Fruit fly (Drosophila melanogaster): ENCODE results near the gene D2hgdh.

D2hgdh gene

dm6 chrX:2140487-2140886 lies 802 bp upstream of the D2hgdh start:
- no peak for TF ChIP-seq CG12219 (GFP tag; optimal IDR thresholded peaks at IDR 0.05)
- TF ChIP-seq CG6175 (GFP tag; IDR thresholded peaks at IDR 0.05) = no peak
- TF ChIP-seq CG11247 (GFP tag; IDR thresholded peaks at IDR 0.05) = no peak
- TF ChIP-seq HLH3B (GFP tag; IDR thresholded peaks at IDR 0.05) = no peak
- TF ChIP-seq CG8290 (GFP tag; optimal IDR thresholded peaks at IDR 0.05) = no peak
- TF ChIP-seq CG8290 (tag; optimal IDR thresholded peaks at IDR 0.05) = peak in 1 of 2 experiments; percentile 15
- no peak for TF ChIP-seq CG2889 (GFP tag; IDR thresholded peaks at IDR 0.05)
- no peak for TF ChIP-seq CG1603 (tag; optimal IDR thresholded peaks at IDR 0.05)
- TF ChIP-seq ERR (GFP tag; optimal IDR thresholded peaks at IDR 0.05) = no peak
- TF ChIP-seq lab (GFP tag; optimal IDR thresholded peaks at IDR 0.05) = no peak
- TF ChIP-seq crol (GFP tag; IDR thresholded peaks at IDR 0.05) = peak; percentile 8; the same call in 1 of the 2 replicates
- TF ChIP-seq repo (GFP tag; optimal IDR thresholded peaks at IDR 0.05) = no peak
- TF ChIP-seq CG10462 (GFP tag; optimal IDR thresholded peaks at IDR 0.05) = no peak
- no peak for TF ChIP-seq Drgx (GFP tag; IDR thresholded peaks at IDR 0.05)
- TF ChIP-seq CG8089 (GFP tag; optimal IDR thresholded peaks at IDR 0.05) = no peak
- TF ChIP-seq NfI (GFP tag; optimal IDR thresholded peaks at IDR 0.05) = peak; percentile 30
- TF ChIP-seq Deaf1 (tag; optimal IDR thresholded peaks at IDR 0.05) = peak; percentile 19
- TF ChIP-seq CG10431 (GFP tag; optimal IDR thresholded peaks at IDR 0.05) = no peak
- peak; percentile 8 for TF ChIP-seq CG33557 (GFP tag; optimal IDR thresholded peaks at IDR 0.05)
- no peak for TF ChIP-seq CG8944 (GFP tag; optimal IDR thresholded peaks at IDR 0.05)
- no peak for TF ChIP-seq vfl (GFP tag; optimal IDR thresholded peaks at IDR 0.05)
- TF ChIP-seq CG18476 (GFP tag; optimal IDR thresholded peaks at IDR 0.05) = no peak
- no peak for TF ChIP-seq CG11504 (tag; optimal IDR thresholded peaks at IDR 0.05)
- TF ChIP-seq CG12659 (GFP tag; optimal IDR thresholded peaks at IDR 0.05) = no peak
- TF ChIP-seq Sin3A (optimal IDR thresholded peaks at IDR 0.05) = no peak
- no peak for TF ChIP-seq CG34224 (GFP tag; IDR thresholded peaks at IDR 0.05; ENCODE audit: partially characterized antibody)
- TF ChIP-seq Hmr (GFP tag; optimal IDR thresholded peaks at IDR 0.05) = no peak
- TF ChIP-seq dimm (GFP tag; IDR thresholded peaks at IDR 0.05) = no peak
- TF ChIP-seq CG11560 (tag; IDR thresholded peaks at IDR 0.05) = no peak
- peak; percentile 54 for TF ChIP-seq Jarid2 (GFP tag; optimal IDR thresholded peaks at IDR 0.05)
- no peak for TF ChIP-seq CG3995 (GFP tag; optimal IDR thresholded peaks at IDR 0.05)
- TF ChIP-seq CG6689 (GFP tag; IDR thresholded peaks at IDR 0.05) = no peak
- no peak for TF ChIP-seq CG9727 (GFP tag; optimal IDR thresholded peaks at IDR 0.05)
- TF ChIP-seq CG2129 (GFP tag; IDR thresholded peaks at IDR 0.05; ENCODE audit: partially characterized antibody) = no peak
- TF ChIP-seq unc-4 (GFP tag; IDR thresholded peaks at IDR 0.05; ENCODE audit: partially characterized antibody) = no peak
- TF ChIP-seq CG12236 (GFP tag; optimal IDR thresholded peaks at IDR 0.05) = no peak
- no peak for TF ChIP-seq CG17612 (GFP tag; IDR thresholded peaks at IDR 0.05)
- no peak for TF ChIP-seq CG13624 (GFP tag; optimal IDR thresholded peaks at IDR 0.05)
- no peak for TF ChIP-seq Spps (tag; optimal IDR thresholded peaks at IDR 0.05)
- no peak for TF ChIP-seq fru (optimal IDR thresholded peaks at IDR 0.05)
- TF ChIP-seq CG9609 (GFP tag; optimal IDR thresholded peaks at IDR 0.05) = no peak
- TF ChIP-seq mirr (GFP tag; optimal IDR thresholded peaks at IDR 0.05) = peak; percentile 46
- no peak for TF ChIP-seq pan (optimal IDR thresholded peaks at IDR 0.05)
- no peak for TF ChIP-seq pan (GFP tag; optimal IDR thresholded peaks at IDR 0.05 in 1 of 2, IDR thresholded peaks at IDR 0.05 in 1 of 2)
- TF ChIP-seq Asciz (GFP tag; optimal IDR thresholded peaks at IDR 0.05) = no peak
- no peak for TF ChIP-seq CG1024 (GFP tag; IDR thresholded peaks at IDR 0.05)
- no peak for TF ChIP-seq CG13296 (GFP tag; optimal IDR thresholded peaks at IDR 0.05)
- TF ChIP-seq CG14710 (tag; optimal IDR thresholded peaks at IDR 0.05) = no peak
- TF ChIP-seq CG6254 (GFP tag; optimal IDR thresholded peaks at IDR 0.05) = no peak
- TF ChIP-seq Sry-δ (GFP tag; optimal IDR thresholded peaks at IDR 0.05) = no peak
- TF ChIP-seq Awh (GFP tag; IDR thresholded peaks at IDR 0.05) = no peak
- TF ChIP-seq Bgb (GFP tag; IDR thresholded peaks at IDR 0.05; ENCODE audit: partially characterized antibody) = no peak
- no peak for TF ChIP-seq CG10654 (GFP tag; optimal IDR thresholded peaks at IDR 0.05)
